Worm (Caenorhabditis elegans): ENCODE data around the gene F23D12.11.

DNA sequence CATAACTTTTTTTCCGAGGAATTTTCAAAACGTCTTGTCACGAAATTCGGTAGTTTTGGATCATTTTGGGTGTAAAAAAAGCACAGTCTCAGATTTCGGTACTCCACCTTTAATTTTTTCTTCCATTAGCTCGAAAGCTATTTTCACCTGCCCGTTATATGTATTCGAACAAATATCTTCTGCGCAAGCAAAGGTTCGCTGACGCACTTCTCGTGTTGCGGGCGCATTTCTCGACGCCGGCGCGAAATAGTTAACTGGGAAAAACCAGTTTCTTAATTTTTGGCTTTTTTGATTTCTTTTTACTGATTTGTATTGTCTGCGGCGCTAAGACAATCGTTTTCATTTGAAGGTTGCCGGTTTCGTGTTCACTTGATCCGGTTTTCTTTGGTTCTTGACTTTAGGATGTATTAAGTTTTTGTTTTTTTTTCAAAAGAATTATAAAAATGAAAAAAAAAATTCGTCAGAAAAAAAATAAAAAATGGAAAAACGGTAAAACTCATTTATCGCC, 11.2 kb upstream of the F23D12.11 start:
- no peak for TF ChIP-seq nfya-1 (tag; optimal IDR thresholded peaks at IDR 0.05; ENCODE audit: insufficient read depth)
- TF ChIP-seq ceh-16 (tag; optimal IDR thresholded peaks at IDR 0.05), result no peak
- no peak for TF ChIP-seq aly-2 (tag; optimal IDR thresholded peaks at IDR 0.05)
- no peak for TF ChIP-seq nhr-76 (tag; optimal IDR thresholded peaks at IDR 0.05)
- no peak for TF ChIP-seq nhr-23 (tag; optimal IDR thresholded peaks at IDR 0.05)
- TF ChIP-seq nhr-28 (tag; optimal IDR thresholded peaks at IDR 0.05), result no peak
- no peak for TF ChIP-seq unc-62 (GFP tag; optimal IDR thresholded peaks at IDR 0.05)
- no peak for TF ChIP-seq snpc-4 (tag; optimal IDR thresholded peaks at IDR 0.05)
- TF ChIP-seq lin-15B (tag; optimal IDR thresholded peaks at IDR 0.05), result no peak
- TF ChIP-seq pqm-1 (tag; optimal IDR thresholded peaks at IDR 0.05), result no peak
- TF ChIP-seq egl-5 (tag; optimal IDR thresholded peaks at IDR 0.05), result no peak
- TF ChIP-seq nhr-11 (tag; optimal IDR thresholded peaks at IDR 0.05), result no peak
- TF ChIP-seq pha-4 (tag; optimal IDR thresholded peaks at IDR 0.05), result no peak
- TF ChIP-seq nhr-77 (tag; optimal IDR thresholded peaks at IDR 0.05), result no peak
